Worm (Caenorhabditis elegans) whole organism, midembryonic: ENCODE results near the gene ZK673.2.

Experiments
- T22C8.4 ChIP-seq: fragments of 200-800 bp; sonication (Bioruptor generic); IDR thresholded peaks from 2 replicates; pipeline ENCODE4 v1.3.6; 2022; ENCODE audit warnings: missing genetic modification characterization, missing compliant biosample characterization
- cog-1 ChIP-seq: sonication (generic microtip); optimal IDR thresholded peaks from 2 replicates; lab custom pipeline; 2016; ENCODE audit warnings: missing genetic modification characterization, missing compliant biosample characterization
- flt-1 ChIP-seq: fragments of 200-800 bp; sonication (Bioruptor generic); IDR thresholded peaks from 2 replicates; pipeline ENCODE4 v1.3.6; 2022; ENCODE audit warnings: missing genetic modification characterization, missing compliant biosample characterization
- klf-2 ChIP-seq: fragments of 200-800 bp; sonication (Bioruptor generic); conservative IDR thresholded peaks from 2 replicates; pipeline ENCODE4 v1.3.6; 2022; ENCODE audit warnings: missing genetic modification reagents, missing genetic modification characterization, missing compliant biosample characterization
- med-1 ChIP-seq: sonication (generic microtip); optimal IDR thresholded peaks from 2 replicates; lab custom pipeline; 2017; ENCODE audit warnings: missing genetic modification characterization, mild to moderate bottlenecking, missing compliant biosample characterization, antibody characterized with exemption, missing genetic modification reagents; ENCODE audit not compliant: insufficient read depth
- ref-1 ChIP-seq: fragments of 200-800 bp; sonication (Bioruptor generic); conservative IDR thresholded peaks from 2 replicates; pipeline ENCODE4 v1.3.6; 2022; ENCODE audit warnings: missing genetic modification reagents, missing genetic modification characterization, missing compliant biosample characterization
- tab-1 ChIP-seq: fragments of 200-800 bp; sonication (Bioruptor generic); IDR thresholded peaks from 2 replicates; pipeline ENCODE4 v1.3.6; 2022; ENCODE audit warnings: missing genetic modification characterization, missing compliant biosample characterization
- ztf-23 ChIP-seq: fragments of 200-800 bp; sonication (Bioruptor generic); IDR thresholded peaks from 2 replicates; pipeline ENCODE4 v1.3.6; 2022; ENCODE audit warnings: missing genetic modification reagents, missing genetic modification characterization, missing compliant biosample characterization
- ztf-29 ChIP-seq: fragments of 200-800 bp; sonication (Bioruptor generic); IDR thresholded peaks from 2 replicates; pipeline ENCODE4 v1.3.6; 2022; ENCODE audit warnings: missing genetic modification reagents, missing genetic modification characterization, missing compliant biosample characterization

ZK673.2 gene

ce11 chrII:10464230-10464920 is 16.3 kb downstream of the ZK673.2 start, which contains the start of the genes ZK673.6 and sdz-37:
Gene ZK673.6, minus strand, starts transcription at chrII:10464330.
Gene sdz-37, plus strand, starts transcription at chrII:10464870.
- no peak for TF ChIP-seq cog-1
- TF ChIP-seq ztf-29 (GFP tag; lab: Robert Waterston, UW), result no peak
- no peak for TF ChIP-seq med-1 (GFP tag; lab: Kevin White, UChicago)
- TF ChIP-seq klf-2 (GFP tag; lab: Robert Waterston, UW), result no peak
- TF ChIP-seq ztf-23 (GFP tag; lab: Robert Waterston, UW), result no peak
- no peak for TF ChIP-seq flt-1
- TF ChIP-seq T22C8.4 (GFP tag; lab: Robert Waterston, UW), result no peak
- TF ChIP-seq ref-1 (GFP tag; lab: Robert Waterston, UW), result no peak
- no peak for TF ChIP-seq tab-1 (GFP tag; lab: Robert Waterston, UW)

ce11 chrII:10466552-10466951 is 18.5 kb downstream of the ZK673.2 start, which contains the start of gene tnc-2:
Gene tnc-2, plus strand, starts transcription at chrII:10466852.
- no peak for TF ChIP-seq med-1 (GFP tag; lab: Kevin White, UChicago)
- TF ChIP-seq ref-1 (GFP tag; lab: Robert Waterston, UW), result no peak
- TF ChIP-seq klf-2 (GFP tag; lab: Robert Waterston, UW), result no peak
- no peak for TF ChIP-seq cog-1

ce11 chrII:10470159-10470558 is 22.1 kb downstream of the ZK673.2 start, which contains the start of gene clec-143:
Gene clec-143, minus strand, starts transcription at chrII:10470297.
- TF ChIP-seq cog-1, result no peak
- TF ChIP-seq tab-1 (GFP tag; lab: Robert Waterston, UW), result no peak
- TF ChIP-seq flt-1, result no peak
- no peak for TF ChIP-seq med-1 (GFP tag; lab: Kevin White, UChicago)
- TF ChIP-seq ref-1 (GFP tag; lab: Robert Waterston, UW), result no peak
- no peak for TF ChIP-seq ztf-29 (GFP tag; lab: Robert Waterston, UW)
- no peak for TF ChIP-seq T22C8.4 (GFP tag; lab: Robert Waterston, UW)
- TF ChIP-seq ztf-23 (GFP tag; lab: Robert Waterston, UW), result no peak
- TF ChIP-seq klf-2 (GFP tag; lab: Robert Waterston, UW), result no peak

- no peak for TF ChIP-seq ztf-29 (GFP tag; lab: Robert Waterston, UW)
- TF ChIP-seq tab-1 (GFP tag; lab: Robert Waterston, UW), result no peak
- TF ChIP-seq T22C8.4 (GFP tag; lab: Robert Waterston, UW), result no peak
- no peak for TF ChIP-seq ref-1 (GFP tag; lab: Robert Waterston, UW)
Observed at ce11 chrII:10471247-10471646, 23.2 kb downstream of the ZK673.2 start, which contains the start of gene ZK666.1. Gene ZK666.1, minus strand, starts transcription at chrII:10471347.

- TF ChIP-seq ztf-29 (GFP tag; lab: Robert Waterston, UW) (no peak), klf-2 (GFP tag; lab: Robert Waterston, UW) (no peak), ref-1 (GFP tag; lab: Robert Waterston, UW) (no peak), flt-1 (no peak), ztf-23 (GFP tag; lab: Robert Waterston, UW) (no peak), med-1 (GFP tag; lab: Kevin White, UChicago) (no peak), T22C8.4 (GFP tag; lab: Robert Waterston, UW) (no peak)
Observed at ce11 chrII:10471790-10472189, 23.7 kb downstream of the ZK673.2 start, which contains the start of gene ZK666.2. Gene ZK666.2, minus strand, starts transcription at chrII:10471890.

ce11 chrII:10476039-10476438 is 28.0 kb downstream of the ZK673.2 start, which contains the start of gene clec-58:
Gene clec-58, minus strand, starts transcription at chrII:10476139.
- TF ChIP-seq ref-1 (GFP tag; lab: Robert Waterston, UW), result no peak
- TF ChIP-seq ztf-29 (GFP tag; lab: Robert Waterston, UW), result no peak
- no peak for TF ChIP-seq flt-1
- no peak for TF ChIP-seq tab-1 (GFP tag; lab: Robert Waterston, UW)

ce11 chrII:10476959-10477358 is 28.9 kb downstream of the ZK673.2 start, which contains the start of gene ZK666.4:
Gene ZK666.4, plus strand, starts transcription at chrII:10477259.
- no peak for TF ChIP-seq flt-1
- TF ChIP-seq ztf-23 (GFP tag; lab: Robert Waterston, UW), result no peak
- TF ChIP-seq T22C8.4 (GFP tag; lab: Robert Waterston, UW), result no peak
- no peak for TF ChIP-seq klf-2 (GFP tag; lab: Robert Waterston, UW)
- no peak for TF ChIP-seq tab-1 (GFP tag; lab: Robert Waterston, UW)
- no peak for TF ChIP-seq ref-1 (GFP tag; lab: Robert Waterston, UW)
- TF ChIP-seq ztf-29 (GFP tag; lab: Robert Waterston, UW), result no peak
- no peak for TF ChIP-seq cog-1
- TF ChIP-seq med-1 (GFP tag; lab: Kevin White, UChicago), result no peak

ce11 chrII:10479348-10479747 is 31.3 kb downstream of the ZK673.2 start, which contains the start of gene clec-59:
Gene clec-59, minus strand, starts transcription at chrII:10479448.
- TF ChIP-seq ztf-29 (GFP tag; lab: Robert Waterston, UW) (no peak), ref-1 (GFP tag; lab: Robert Waterston, UW) (no peak), flt-1 (no peak), ztf-23 (GFP tag; lab: Robert Waterston, UW) (no peak), klf-2 (GFP tag; lab: Robert Waterston, UW) (no peak), tab-1 (GFP tag; lab: Robert Waterston, UW) (no peak), T22C8.4 (GFP tag; lab: Robert Waterston, UW) (no peak), med-1 (GFP tag; lab: Kevin White, UChicago) (no peak), cog-1 (no peak)

- TF ChIP-seq cog-1 (no peak), flt-1 (no peak), tab-1 (GFP tag; lab: Robert Waterston, UW) (no peak), ztf-23 (GFP tag; lab: Robert Waterston, UW) (no peak), klf-2 (GFP tag; lab: Robert Waterston, UW) (no peak), ref-1 (GFP tag; lab: Robert Waterston, UW) (no peak), ztf-29 (GFP tag; lab: Robert Waterston, UW) (no peak), med-1 (GFP tag; lab: Kevin White, UChicago) (no peak)
Observed at ce11 chrII:10480043-10480442, 32.0 kb downstream of the ZK673.2 start.
